Worm (Caenorhabditis elegans) whole organism, midembryonic: ENCODE data around the gene ift-43.

Experiments
- T22C8.4 ChIP-seq: fragments of 200-800 bp; sonication (Bioruptor generic); IDR thresholded peaks from 2 replicates; pipeline ENCODE4 v1.3.6; 2022; ENCODE audit warnings: missing genetic modification characterization, missing compliant biosample characterization
- cog-1 ChIP-seq: sonication (generic microtip); optimal IDR thresholded peaks from 2 replicates; lab custom pipeline; 2016; ENCODE audit warnings: missing genetic modification characterization, missing compliant biosample characterization
- flt-1 ChIP-seq: fragments of 200-800 bp; sonication (Bioruptor generic); IDR thresholded peaks from 2 replicates; pipeline ENCODE4 v1.3.6; 2022; ENCODE audit warnings: missing genetic modification characterization, missing compliant biosample characterization
- klf-2 ChIP-seq: fragments of 200-800 bp; sonication (Bioruptor generic); conservative IDR thresholded peaks from 2 replicates; pipeline ENCODE4 v1.3.6; 2022; ENCODE audit warnings: missing genetic modification reagents, missing genetic modification characterization, missing compliant biosample characterization
- med-1 ChIP-seq: sonication (generic microtip); optimal IDR thresholded peaks from 2 replicates; lab custom pipeline; 2017; ENCODE audit warnings: missing genetic modification characterization, mild to moderate bottlenecking, missing compliant biosample characterization, antibody characterized with exemption, missing genetic modification reagents; ENCODE audit not compliant: insufficient read depth
- ref-1 ChIP-seq: fragments of 200-800 bp; sonication (Bioruptor generic); conservative IDR thresholded peaks from 2 replicates; pipeline ENCODE4 v1.3.6; 2022; ENCODE audit warnings: missing genetic modification reagents, missing genetic modification characterization, missing compliant biosample characterization
- tab-1 ChIP-seq: fragments of 200-800 bp; sonication (Bioruptor generic); IDR thresholded peaks from 2 replicates; pipeline ENCODE4 v1.3.6; 2022; ENCODE audit warnings: missing genetic modification characterization, missing compliant biosample characterization
- ztf-23 ChIP-seq: fragments of 200-800 bp; sonication (Bioruptor generic); IDR thresholded peaks from 2 replicates; pipeline ENCODE4 v1.3.6; 2022; ENCODE audit warnings: missing genetic modification reagents, missing genetic modification characterization, missing compliant biosample characterization
- ztf-29 ChIP-seq: fragments of 200-800 bp; sonication (Bioruptor generic); IDR thresholded peaks from 2 replicates; pipeline ENCODE4 v1.3.6; 2022; ENCODE audit warnings: missing genetic modification reagents, missing genetic modification characterization, missing compliant biosample characterization

DNA sequence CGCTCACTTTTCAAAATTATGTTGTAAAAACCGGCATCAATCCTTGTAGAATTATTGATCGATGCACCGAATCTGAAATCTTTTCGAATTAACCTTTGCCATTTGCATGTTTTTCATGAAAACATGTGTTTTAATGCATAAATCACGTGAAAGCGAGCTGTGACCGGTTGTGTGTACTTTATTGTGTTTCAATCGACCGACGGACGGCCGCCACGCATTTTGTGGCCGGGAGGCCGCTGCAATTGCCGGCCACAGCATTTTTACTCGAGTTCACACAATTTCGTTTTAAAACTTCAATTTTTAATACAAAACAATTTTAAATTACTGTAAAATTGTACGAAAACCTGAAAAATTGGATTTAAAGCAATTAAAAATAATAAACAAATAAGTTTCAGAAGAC, 28.4 kb upstream of the ift-43 start, which contains the start of gene C25H3.11:
- TF ChIP-seq klf-2 (peak; percentile 46; the same call in 1 of the 2 replicates), med-1 (GFP tag; lab: Kevin White, UChicago) (no peak), cog-1 (tag; lab: Kevin White, UChicago) (no peak), flt-1 (GFP tag; lab: Robert Waterston, UW) (no peak), ztf-23 (GFP tag; lab: Robert Waterston, UW) (no peak), T22C8.4 (no peak), ztf-29 (GFP tag; lab: Robert Waterston, UW) (no peak), tab-1 (GFP tag; lab: Robert Waterston, UW) (no peak), ref-1 (GFP tag; lab: Robert Waterston, UW) (no peak)
